Worm (Caenorhabditis elegans): ENCODE measurements around the gene K09F5.1.

- no peak for TF ChIP-seq him-1 (tag; optimal IDR thresholded peaks at IDR 0.05)
- TF ChIP-seq W03F9.2 (tag; optimal IDR thresholded peaks at IDR 0.05): no peak
Observed at ce11 chrX:7776509-7777001, 37.1 kb downstream of the K09F5.1 start, which contains the start of gene mec-7.
